Fruit fly (Drosophila melanogaster) S2 (cell line): ENCODE measurements around the gene SCCRO.

Experiments
- CG8478 ChIP-seq: fragments of >200 bp; optimal IDR thresholded peaks from 2 replicates; lab custom pipeline; 2018
- CTCF ChIP-seq, 2 experiments: fragments of >200 bp; optimal IDR thresholded peaks; 2 replicates each; lab custom pipeline; 2018

DNA sequence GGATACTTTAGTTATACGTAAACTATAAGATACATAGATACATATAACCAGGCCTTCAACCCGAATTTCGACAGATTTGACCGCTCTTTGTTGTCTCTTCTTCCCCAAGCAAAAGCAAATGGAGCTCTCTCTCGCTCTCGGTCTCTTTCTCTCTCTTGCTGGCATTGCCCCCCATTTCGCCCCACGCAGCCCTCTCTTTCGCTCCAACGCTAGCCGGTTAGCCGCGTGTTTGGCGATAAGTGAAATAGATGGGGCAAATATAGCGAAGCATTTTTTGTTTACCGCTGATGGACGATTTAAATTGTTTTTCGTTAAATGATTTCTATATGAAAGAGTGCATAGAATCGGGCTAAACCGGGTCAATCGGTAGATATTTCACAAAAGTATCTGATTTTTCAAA is 48.8 kb upstream of the SCCRO start:
- TF ChIP-seq CG8478: no peak
- TF ChIP-seq CTCF (optimal IDR thresholded peaks at IDR 0.05; lab: Kevin White, UChicago): no peak
